Worm (Caenorhabditis elegans) whole organism, L1 larva: ENCODE results near the gene C36B7.3.

Experiments used
- C34B4.2 ChIP-seq: sonication (generic microtip); optimal IDR thresholded peaks from 2 replicates; lab custom pipeline; 2017; ENCODE audit warnings: mild to moderate bottlenecking, missing genetic modification characterization, missing compliant biosample characterization
- F16B12.6 ChIP-seq: fragments of 150-350 bp; optimal IDR thresholded peaks from 2 replicates; lab custom pipeline; 2014; ENCODE audit warnings: missing biosample characterization, missing genetic modification characterization
- dsc-1 ChIP-seq: sonication (generic microtip); optimal IDR thresholded peaks from 2 replicates; lab custom pipeline; 2016; ENCODE audit warnings: mild to moderate bottlenecking, missing genetic modification characterization, missing compliant biosample characterization
- efl-1 ChIP-seq, 4 experiments: fragments of 150-350 bp; optimal IDR thresholded peaks in 3 of 4; peaks in 1 of 4; 1 replicate in 1 of 4; 2 replicates in 3 of 4; lab custom pipeline; 2014; ENCODE audit warnings: missing biosample characterization in 2 of 4, missing genetic modification characterization in 2 of 4, missing genetic modification reagents in 2 of 4

C36B7.3 gene

DNA sequence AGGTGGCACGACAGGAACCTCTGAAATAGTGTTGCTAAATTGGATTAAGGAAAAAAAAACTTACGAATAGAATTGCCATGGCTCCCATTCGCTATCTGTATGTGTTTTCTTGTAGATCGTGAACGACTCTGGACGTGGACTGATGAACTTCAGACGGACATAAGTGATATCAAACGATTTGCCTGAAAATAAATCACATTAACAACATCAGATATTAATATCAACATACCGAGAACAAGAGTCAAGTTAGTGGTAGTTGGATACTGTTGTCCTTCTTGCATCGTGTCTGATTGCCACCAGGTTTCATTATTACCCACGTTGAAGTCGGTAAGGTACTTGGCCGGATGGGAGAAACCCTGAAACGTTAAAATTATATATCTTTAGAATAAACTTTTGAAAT, 48.1 kb downstream of the C36B7.3 start:
- TF ChIP-seq F16B12.6 (tag; lab: Kevin White, UChicago) (no peak), efl-1 (optimal IDR thresholded peaks at IDR 0.05; lab: Kevin White, UChicago) (no peak), efl-1 (GFP tag; optimal IDR thresholded peaks at IDR 0.05 in 1 of 2; lab: Kevin White, UChicago) (peak in 1 of 2 experiments; percentile 70)

ce11 chrX:7151189-7151857, 49.7 kb downstream of the C36B7.3 start, which contains the start of gene lam-2:
Gene lam-2 (minus strand): TSS chrX:7151239.
- TF ChIP-seq C34B4.2 (tag; lab: Kevin White, UChicago) (no peak), dsc-1 (tag; lab: Kevin White, UChicago) (peak; percentile 4)
- TF ChIP-seq, all 84 proteins: peak for 1
